Worm (Caenorhabditis elegans) whole organism, L4 larva: ENCODE data around the gene sdz-24.

Experiments used
- daf-12 ChIP-seq: fragments of 150-350 bp; optimal IDR thresholded peaks from 2 replicates; lab custom pipeline; 2014; ENCODE audit warnings: missing biosample characterization, missing genetic modification reagents, missing genetic modification characterization
- gei-8 ChIP-seq: fragments of 200-800 bp; sonication (Bioruptor generic); optimal IDR thresholded peaks from 2 replicates; lab custom pipeline; 2018; ENCODE audit warnings: mild to moderate bottlenecking, missing genetic modification characterization, missing compliant biosample characterization
- lin-29 ChIP-seq: fragments of 200-800 bp; sonication (Bioruptor generic); IDR thresholded peaks from 2 replicates; pipeline ENCODE4 v1.3.6; 2022; ENCODE audit warnings: missing genetic modification reagents, missing genetic modification characterization, missing compliant biosample characterization
- lsy-2 ChIP-seq, 2 experiments: fragments of 150-350 bp in 1 of 2; sonication (generic microtip) in 1 of 2; optimal IDR thresholded peaks; 2 replicates each; lab custom pipeline; 2014 to 2017; ENCODE audit warnings: missing biosample characterization in 2 of 2, missing genetic modification characterization in 2 of 2
- nhr-42 ChIP-seq: fragments of 200-800 bp; sonication (Bioruptor generic); IDR thresholded peaks from 2 replicates; pipeline ENCODE4 v1.3.6; 2022; ENCODE audit warnings: missing genetic modification characterization, missing compliant biosample characterization
- snpc-4 ChIP-seq: fragments of 150-350 bp; optimal IDR thresholded peaks from 2 replicates; lab custom pipeline; 2014; ENCODE audit warnings: missing biosample characterization, missing genetic modification characterization
- zip-2 ChIP-seq: fragments of 150-350 bp; optimal IDR thresholded peaks from 2 replicates; lab custom pipeline; 2014; ENCODE audit warnings: missing biosample characterization, missing genetic modification characterization

ce11 chrII:661696-662095 lies 3.2 kb downstream of the sdz-24 start, which contains the start of gene sri-45:
- TF ChIP-seq lin-29 (GFP tag; lab: Robert Waterston, UW) (no peak), daf-12 (tag; lab: Kevin White, UChicago) (no peak), snpc-4 (no peak), nhr-42 (GFP tag; lab: Robert Waterston, UW) (no peak), lsy-2 (tag; optimal IDR thresholded peaks at IDR 0.05; lab: Kevin White, UChicago) (no peak), zip-2 (tag; lab: Kevin White, UChicago) (no peak), gei-8 (no peak)
